Worm (Caenorhabditis elegans) whole organism, young adult: ENCODE measurements around the gene T14G8.4.

Experiments
- B0035.1 ChIP-seq: sonication (generic microtip); optimal IDR thresholded peaks from 2 replicates; lab custom pipeline; 2016; ENCODE audit warnings: missing genetic modification characterization, mild to moderate bottlenecking, missing compliant biosample characterization, missing genotype, missing genetic modification reagents
- C06A6.2 ChIP-seq: fragments of 200-800 bp; sonication (Bioruptor generic); conservative IDR thresholded peaks from 2 replicates; pipeline ENCODE4 v1.3.6; 2022; ENCODE audit warnings: missing genetic modification characterization, missing compliant biosample characterization
- C17E4.6 ChIP-seq: fragments of 200-800 bp; sonication (Bioruptor generic); IDR thresholded peaks from 2 replicates; pipeline ENCODE4 v1.3.6; 2022; ENCODE audit warnings: missing genetic modification reagents, missing genetic modification characterization, missing compliant biosample characterization
- F22D6.2 ChIP-seq: sonication (generic microtip); optimal IDR thresholded peaks from 2 replicates; lab custom pipeline; 2016; ENCODE audit warnings: mild to moderate bottlenecking, missing genetic modification characterization, missing compliant biosample characterization
- F52B5.7 ChIP-seq: sonication (generic microtip); optimal IDR thresholded peaks from 2 replicates; lab custom pipeline; 2016; ENCODE audit warnings: mild to moderate bottlenecking, missing genetic modification characterization, missing compliant biosample characterization
- K12H6.12 ChIP-seq: fragments of 200-800 bp; sonication (Bioruptor generic); optimal IDR thresholded peaks from 2 replicates; lab custom pipeline; 2018; ENCODE audit warnings: mild to moderate bottlenecking, missing genetic modification characterization, missing compliant biosample characterization
- T26A5.8 ChIP-seq: sonication (generic microtip); optimal IDR thresholded peaks from 2 replicates; lab custom pipeline; 2016; ENCODE audit warnings: missing genetic modification characterization, missing compliant biosample characterization
- ZK185.1 ChIP-seq: sonication (generic microtip); optimal IDR thresholded peaks from 2 replicates; lab custom pipeline; 2016; ENCODE audit warnings: mild to moderate bottlenecking, missing genetic modification characterization, missing compliant biosample characterization; ENCODE audit not compliant: poor library complexity, severe bottlenecking
- akir-1 ChIP-seq: fragments of 200-800 bp; sonication (Bioruptor generic); optimal IDR thresholded peaks from 2 replicates; lab custom pipeline; 2018; ENCODE audit warnings: mild to moderate bottlenecking, missing genetic modification characterization, moderate library complexity, missing compliant biosample characterization
- aptf-3 ChIP-seq: fragments of 200-800 bp; sonication (Bioruptor generic); IDR thresholded peaks from 2 replicates; pipeline ENCODE4 v1.3.6; 2022; ENCODE audit warnings: missing genetic modification characterization, missing compliant biosample characterization
- atf-7 ChIP-seq: sonication (generic microtip); optimal IDR thresholded peaks from 2 replicates; lab custom pipeline; 2017; ENCODE audit warnings: mild to moderate bottlenecking, missing genetic modification characterization, missing compliant biosample characterization
- athp-1 ChIP-seq: sonication (generic microtip); optimal IDR thresholded peaks from 2 replicates; lab custom pipeline; 2017; ENCODE audit warnings: mild to moderate bottlenecking, missing genetic modification characterization, missing compliant biosample characterization
- attf-5 ChIP-seq: fragments of 200-800 bp; sonication (Bioruptor generic); optimal IDR thresholded peaks from 2 replicates; lab custom pipeline; 2018; ENCODE audit warnings: mild to moderate bottlenecking, missing genetic modification characterization, missing compliant biosample characterization
- attf-6 ChIP-seq: fragments of 200-800 bp; sonication (Bioruptor generic); IDR thresholded peaks from 2 replicates; pipeline ENCODE4 v1.3.6; 2022; ENCODE audit warnings: missing genetic modification reagents, missing genetic modification characterization, missing compliant biosample characterization
- cebp-2 ChIP-seq: fragments of 200-800 bp; sonication (Bioruptor generic); IDR thresholded peaks from 2 replicates; pipeline ENCODE4 v1.3.6; 2022; ENCODE audit warnings: missing genetic modification characterization, missing compliant biosample characterization
- ceh-27 ChIP-seq: fragments of 200-800 bp; sonication (Bioruptor generic); optimal IDR thresholded peaks from 2 replicates; lab custom pipeline; 2018; ENCODE audit warnings: mild to moderate bottlenecking, missing genetic modification characterization, moderate library complexity, missing compliant biosample characterization
- ceh-58 ChIP-seq: fragments of 200-800 bp; sonication (Bioruptor generic); IDR thresholded peaks from 2 replicates; pipeline ENCODE4 v1.3.6; 2022; ENCODE audit warnings: missing genetic modification characterization, missing compliant biosample characterization
- dpl-1 ChIP-seq: fragments of 150-350 bp; optimal IDR thresholded peaks from 2 replicates; lab custom pipeline; 2014; ENCODE audit warnings: missing biosample characterization, missing genetic modification reagents, missing genetic modification characterization
- egl-18 ChIP-seq: fragments of 200-800 bp; sonication (Bioruptor generic); IDR thresholded peaks from 2 replicates; pipeline ENCODE4 v1.3.6; 2022; ENCODE audit warnings: missing genetic modification reagents, missing genetic modification characterization, missing compliant biosample characterization
- egrh-3 ChIP-seq: fragments of 200-800 bp; sonication (Bioruptor generic); IDR thresholded peaks from 2 replicates; pipeline ENCODE4 v1.3.6; 2022; ENCODE audit warnings: missing genetic modification reagents, missing genetic modification characterization, missing compliant biosample characterization
- ets-4 ChIP-seq: fragments of 200-800 bp; sonication (Bioruptor generic); optimal IDR thresholded peaks from 2 replicates; lab custom pipeline; 2018; ENCODE audit warnings: mild to moderate bottlenecking, missing genetic modification characterization, missing compliant biosample characterization
- fkh-3 ChIP-seq: sonication (generic microtip); optimal IDR thresholded peaks from 2 replicates; lab custom pipeline; 2016; ENCODE audit warnings: mild to moderate bottlenecking, missing genetic modification characterization, missing compliant biosample characterization
- hmg-1.2 ChIP-seq: fragments of 200-800 bp; sonication (Bioruptor generic); IDR thresholded peaks from 2 replicates; pipeline ENCODE4 v1.3.6; 2022; ENCODE audit warnings: missing genetic modification reagents, missing genetic modification characterization, missing compliant biosample characterization
- hsf-1 ChIP-seq: fragments of 200-800 bp; sonication (Bioruptor generic); IDR thresholded peaks from 2 replicates; pipeline ENCODE4 v1.3.6; 2022; ENCODE audit warnings: missing genetic modification reagents, missing genetic modification characterization, missing compliant biosample characterization
- let-526 ChIP-seq: fragments of 200-800 bp; sonication (Bioruptor generic); IDR thresholded peaks from 2 replicates; pipeline ENCODE4 v1.3.6; 2022; ENCODE audit warnings: missing genetic modification reagents, missing genetic modification characterization, missing compliant biosample characterization
- let-607 ChIP-seq, 2 experiments: fragments of 200-800 bp in 1 of 2; sonication (Bioruptor generic) in 1 of 2; sonication (generic microtip) in 1 of 2; optimal IDR thresholded peaks; 2 replicates each; lab custom pipeline; 2016 to 2018; ENCODE audit warnings: mild to moderate bottlenecking in 2 of 2, missing compliant biosample characterization in 2 of 2, missing genetic modification characterization in 2 of 2, moderate library complexity in 2 of 2, missing genotype in 1 of 2
- lin-26 ChIP-seq: fragments of 200-800 bp; sonication (Bioruptor generic); IDR thresholded peaks from 2 replicates; pipeline ENCODE4 v1.3.6; 2022; ENCODE audit warnings: missing genetic modification reagents, missing genetic modification characterization, missing compliant biosample characterization
- lir-1 ChIP-seq: fragments of 200-800 bp; sonication (Bioruptor generic); conservative IDR thresholded peaks from 2 replicates; pipeline ENCODE4 v1.3.6; 2022; ENCODE audit warnings: missing genetic modification reagents, missing genetic modification characterization, missing compliant biosample characterization
- madf-3 ChIP-seq: fragments of 200-800 bp; sonication (Bioruptor generic); IDR thresholded peaks from 2 replicates; pipeline ENCODE4 v1.3.6; 2022; ENCODE audit warnings: missing genetic modification reagents, missing genetic modification characterization, missing compliant biosample characterization
- mcd-1 ChIP-seq: fragments of 200-800 bp; sonication (Bioruptor generic); IDR thresholded peaks from 2 replicates; pipeline ENCODE4 v1.3.6; 2022; ENCODE audit warnings: missing genetic modification reagents, missing genetic modification characterization, missing compliant biosample characterization
- mxl-1 ChIP-seq: sonication (generic microtip); optimal IDR thresholded peaks from 2 replicates; lab custom pipeline; 2016; ENCODE audit warnings: missing genetic modification characterization, missing compliant biosample characterization
- nfyb-1 ChIP-seq: fragments of 200-800 bp; sonication (Bioruptor generic); IDR thresholded peaks from 2 replicates; pipeline ENCODE4 v1.3.6; 2022; ENCODE audit warnings: missing genetic modification reagents, missing genetic modification characterization, missing compliant biosample characterization
- nhr-179 ChIP-seq: sonication (generic microtip); optimal IDR thresholded peaks from 2 replicates; lab custom pipeline; 2016; ENCODE audit warnings: mild to moderate bottlenecking, missing genetic modification characterization, missing compliant biosample characterization
- nhr-80 ChIP-seq: sonication (generic microtip); optimal IDR thresholded peaks from 2 replicates; lab custom pipeline; 2016; ENCODE audit warnings: missing genetic modification characterization, missing compliant biosample characterization
- pha-4 ChIP-seq: fragments of 150-350 bp; sonication (generic microtip); optimal IDR thresholded peaks from 2 replicates; lab custom pipeline; 2014; ENCODE audit warnings: missing biosample characterization, missing genetic modification reagents, missing genetic modification characterization
- rcor-1 ChIP-seq: fragments of 200-800 bp; sonication (Bioruptor generic); IDR thresholded peaks from 2 replicates; pipeline ENCODE4 v1.3.6; 2022; ENCODE audit warnings: missing genetic modification reagents, missing genetic modification characterization, missing compliant biosample characterization
- sptf-2 ChIP-seq: fragments of 200-800 bp; sonication (Bioruptor generic); optimal IDR thresholded peaks from 2 replicates; lab custom pipeline; 2018; ENCODE audit warnings: mild to moderate bottlenecking, missing genetic modification characterization, missing compliant biosample characterization
- tbp1 ChIP-seq: fragments of 200-800 bp; sonication (Bioruptor generic); optimal IDR thresholded peaks from 2 replicates; lab custom pipeline; 2018; ENCODE audit warnings: mild to moderate bottlenecking, missing genetic modification characterization, missing compliant biosample characterization
- tlf-1 ChIP-seq: fragments of 200-800 bp; sonication (Bioruptor generic); optimal IDR thresholded peaks from 2 replicates; lab custom pipeline; 2018; ENCODE audit warnings: mild to moderate bottlenecking, missing genetic modification characterization, missing compliant biosample characterization
- zfh-2 ChIP-seq: fragments of 200-800 bp; sonication (Bioruptor generic); conservative IDR thresholded peaks from 2 replicates; pipeline ENCODE4 v1.3.6; 2022; ENCODE audit warnings: missing genetic modification reagents, missing genetic modification characterization, missing compliant biosample characterization
- zim-3 ChIP-seq: sonication (generic microtip); optimal IDR thresholded peaks from 2 replicates; lab custom pipeline; 2017; ENCODE audit warnings: mild to moderate bottlenecking, missing genetic modification characterization, moderate library complexity, missing compliant biosample characterization
- ztf-18 ChIP-seq: sonication (generic microtip); optimal IDR thresholded peaks from 2 replicates; lab custom pipeline; 2016; ENCODE audit warnings: missing genotype, mild to moderate bottlenecking, missing genetic modification characterization, missing compliant biosample characterization
- ztf-26 ChIP-seq: sonication (generic microtip); optimal IDR thresholded peaks from 2 replicates; lab custom pipeline; 2017; ENCODE audit warnings: missing genetic modification characterization, missing compliant biosample characterization
- ztf-3 ChIP-seq: fragments of 200-800 bp; sonication (Bioruptor generic); optimal IDR thresholded peaks from 2 replicates; lab custom pipeline; 2018; ENCODE audit warnings: mild to moderate bottlenecking, missing genetic modification characterization, missing compliant biosample characterization

Gene T14G8.4

ce11 chrX:12884873-12885272 is 21.2 kb upstream of the T14G8.4 start, which contains the start of gene gpc-1:
gpc-1 (minus strand) TSS chrX:12884989.
- no peak for TF ChIP-seq C17E4.6
- no peak for TF ChIP-seq hmg-1.2 (GFP tag; lab: Robert Waterston, UW)
- TF ChIP-seq lir-1 (GFP tag; lab: Robert Waterston, UW): no peak
- TF ChIP-seq ztf-3 (GFP tag; lab: Kevin White, UChicago): no peak
- TF ChIP-seq attf-6 (GFP tag; lab: Robert Waterston, UW): no peak
- TF ChIP-seq aptf-3 (GFP tag; lab: Robert Waterston, UW): no peak
- no peak for TF ChIP-seq zim-3

DNA sequence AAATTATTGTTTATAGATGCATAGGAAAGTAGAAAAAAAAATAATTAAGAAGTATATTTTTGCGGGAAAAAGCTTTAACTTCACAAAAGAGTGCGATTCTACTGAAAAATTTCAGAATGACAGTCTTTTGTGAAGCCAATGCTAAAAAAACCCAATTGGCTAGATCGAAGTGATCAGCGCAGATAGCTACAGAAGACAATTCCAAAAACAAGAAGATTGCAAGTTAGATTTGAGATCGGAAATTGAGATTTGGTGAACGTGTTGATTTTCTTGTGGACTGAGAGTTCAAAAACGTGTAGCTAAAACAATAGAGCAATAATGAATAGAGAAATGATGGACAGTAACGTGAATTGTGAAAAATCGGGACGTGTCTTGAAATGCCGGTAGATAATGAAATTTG is 17.5 kb upstream of the T14G8.4 start:
- TF ChIP-seq akir-1 (GFP tag; lab: Kevin White, UChicago): no peak
- TF ChIP-seq fkh-3 (tag; lab: Kevin White, UChicago): no peak
- no peak for TF ChIP-seq tbp1
- TF ChIP-seq ztf-18 (tag; lab: Kevin White, UChicago): no peak
- no peak for TF ChIP-seq cebp-2
- no peak for TF ChIP-seq T26A5.8 (tag; lab: Kevin White, UChicago)
- TF ChIP-seq madf-3 (GFP tag; lab: Robert Waterston, UW): no peak
- no peak for TF ChIP-seq nhr-80 (tag; lab: Kevin White, UChicago)
- no peak for TF ChIP-seq tlf-1 (GFP tag; lab: Kevin White, UChicago)
- TF ChIP-seq lin-26: no peak
- no peak for TF ChIP-seq aptf-3 (GFP tag; lab: Robert Waterston, UW)
- TF ChIP-seq pha-4 (tag; lab: Kevin White, UChicago): no peak
- no peak for TF ChIP-seq let-526 (GFP tag; lab: Robert Waterston, UW)

DNA sequence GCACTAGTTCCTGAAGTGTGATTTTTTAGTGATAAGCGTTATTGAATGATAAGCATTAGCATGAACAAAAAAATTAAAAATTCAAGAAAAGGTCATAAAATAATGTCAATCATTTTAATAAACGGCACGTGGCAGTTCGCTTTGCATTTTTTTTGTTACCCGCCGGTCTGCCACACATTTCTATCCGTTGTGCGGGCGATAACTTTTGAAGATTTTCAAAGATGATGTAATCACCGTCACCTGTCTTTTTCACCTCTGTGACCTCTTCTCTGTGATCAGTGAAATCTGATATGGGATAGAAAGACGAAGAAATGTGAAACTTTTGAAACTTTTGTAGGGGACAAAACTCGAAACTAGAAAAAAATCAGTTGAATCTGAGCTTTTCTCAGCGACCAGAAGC is 14.2 kb upstream of the T14G8.4 start:
- TF ChIP-seq ceh-58 (no peak), nhr-179 (tag; lab: Kevin White, UChicago) (no peak), ztf-26 (tag; lab: Kevin White, UChicago) (peak; percentile 23), zfh-2 (GFP tag; lab: Robert Waterston, UW) (no peak), C06A6.2 (GFP tag; lab: Robert Waterston, UW) (peak; percentile 35; the same call in 1 of the 2 replicates), nhr-80 (tag; lab: Kevin White, UChicago) (peak; percentile 25), nfyb-1 (GFP tag; lab: Robert Waterston, UW) (0 out of 2 replicates have a peak, but pooled peaks have one; percentile 4), T26A5.8 (tag; lab: Kevin White, UChicago) (no peak)

- TF ChIP-seq athp-1 (tag; lab: Kevin White, UChicago): no peak
- TF ChIP-seq egrh-3 (GFP tag; lab: Robert Waterston, UW): peak; percentile 91
- 0 out of 2 replicates have a peak, but pooled peaks have one; percentile 18 for TF ChIP-seq nfyb-1 (GFP tag; lab: Robert Waterston, UW)
- peak; percentile 2 for TF ChIP-seq atf-7 (tag; lab: Kevin White, UChicago)
- TF ChIP-seq mxl-1: no peak
- TF ChIP-seq aptf-3 (GFP tag; lab: Robert Waterston, UW): no peak
- no peak for TF ChIP-seq B0035.1
- TF ChIP-seq dpl-1 (GFP tag; lab: Kevin White, UChicago): no peak
- TF ChIP-seq rcor-1 (GFP tag; lab: Robert Waterston, UW): 0 out of 2 replicates have a peak, but pooled peaks have one; percentile 28
- TF ChIP-seq attf-5 (GFP tag; lab: Kevin White, UChicago): peak; percentile 58
- TF ChIP-seq mcd-1: peak; percentile 43; the same call in 1 of the 2 replicates
- no peak for TF ChIP-seq F22D6.2 (tag; lab: Kevin White, UChicago)
- peak; percentile 33 for TF ChIP-seq ets-4 (GFP tag; lab: Kevin White, UChicago)
- TF ChIP-seq let-607 (tag; optimal IDR thresholded peaks at IDR 0.05; lab: Kevin White, UChicago): peak in 1 of 2 experiments; percentile 2
- no peak for TF ChIP-seq egl-18 (GFP tag; lab: Robert Waterston, UW)
- TF ChIP-seq F52B5.7: peak; percentile 11
- no peak for TF ChIP-seq sptf-2 (GFP tag; lab: Kevin White, UChicago)
- TF ChIP-seq ceh-27 (GFP tag; lab: Kevin White, UChicago): peak; percentile 40
- 0 out of 2 replicates have a peak, but pooled peaks have one; percentile 36 for TF ChIP-seq hsf-1 (GFP tag; lab: Robert Waterston, UW)
- peak; percentile 77 for TF ChIP-seq K12H6.12 (tag; lab: Kevin White, UChicago)
- TF ChIP-seq ZK185.1 (tag; lab: Kevin White, UChicago): no peak
Observed at ce11 chrX:12876795-12877530, 13.3 kb upstream of the T14G8.4 start, which contains the start of gene bcat-1. bcat-1 (plus strand) TSS chrX:12877480.
